Worm (Caenorhabditis elegans): Measurements from ENCODE around the gene pdcd-2.

Gene pdcd-2

ce11 chrIII:4374854-4375253, 43.0 kb downstream of the pdcd-2 start, which contains the start of gene pals-26:
pals-26 (plus strand) TSS chrIII:4375154.
- TF ChIP-seq lin-11 (tag; optimal IDR thresholded peaks at IDR 0.05) (no peak), pha-4 (tag; optimal IDR thresholded peaks at IDR 0.05) (no peak), nhr-11 (tag; optimal IDR thresholded peaks at IDR 0.05) (no peak), ama-1 (optimal IDR thresholded peaks at IDR 0.05) (no peak), zip-5 (tag; optimal IDR thresholded peaks at IDR 0.05) (no peak), pqm-1 (tag; optimal IDR thresholded peaks at IDR 0.05) (no peak), ceh-18 (tag; optimal IDR thresholded peaks at IDR 0.05) (no peak), ceh-45 (GFP tag; IDR thresholded peaks at IDR 0.05) (no peak), ceh-24 (tag; optimal IDR thresholded peaks at IDR 0.05) (no peak), F13H6.1 (tag; optimal IDR thresholded peaks at IDR 0.05) (no peak), ceh-6 (GFP tag; optimal IDR thresholded peaks at IDR 0.05) (no peak), hlh-6 (tag; optimal IDR thresholded peaks at IDR 0.05) (no peak), tbx-7 (tag; optimal IDR thresholded peaks at IDR 0.05) (no peak), nhr-232 (tag; optimal IDR thresholded peaks at IDR 0.05) (no peak), elt-2 (tag; optimal IDR thresholded peaks at IDR 0.05) (no peak)

- no peak for TF ChIP-seq K02D7.2 (tag; optimal IDR thresholded peaks at IDR 0.05)
- no peak for TF ChIP-seq ceh-45 (GFP tag; IDR thresholded peaks at IDR 0.05)
- TF ChIP-seq syd-9 (tag; optimal IDR thresholded peaks at IDR 0.05) = no peak
- TF ChIP-seq elt-2 (tag; optimal IDR thresholded peaks at IDR 0.05) = no peak
- no peak for TF ChIP-seq che-1 (tag; optimal IDR thresholded peaks at IDR 0.05)
- no peak for TF ChIP-seq mec-3 (tag; optimal IDR thresholded peaks at IDR 0.05; ENCODE audit: borderline replicate concordance)
- no peak for TF ChIP-seq madf-2 (tag; optimal IDR thresholded peaks at IDR 0.05)
- TF ChIP-seq ceh-34 (tag; optimal IDR thresholded peaks at IDR 0.05) = no peak
- no peak for TF ChIP-seq hlh-8 (tag; optimal IDR thresholded peaks at IDR 0.05)
These were observed 45.0 kb downstream of the pdcd-2 start for ce11 chrIII:4372894-4373293.

ce11 chrIII:4370585-4370984, 47.3 kb downstream of the pdcd-2 start, which contains the start of gene ckb-3:
ckb-3 (plus strand) TSS chrIII:4370885.
- TF ChIP-seq rnt-1 (tag; optimal IDR thresholded peaks at IDR 0.05) (no peak), ceh-18 (tag; optimal IDR thresholded peaks at IDR 0.05) (no peak), hlh-30 (tag; optimal IDR thresholded peaks at IDR 0.05; ENCODE audit: insufficient read depth) (no peak), ceh-45 (GFP tag; IDR thresholded peaks at IDR 0.05) (no peak), madf-2 (tag; optimal IDR thresholded peaks at IDR 0.05) (no peak), K09A11.1 (tag; optimal IDR thresholded peaks at IDR 0.05; ENCODE audit: insufficient read depth) (no peak), sox-2 (GFP tag; IDR thresholded peaks at IDR 0.05) (no peak), pat-9 (tag; optimal IDR thresholded peaks at IDR 0.05) (no peak), ama-1 (optimal IDR thresholded peaks at IDR 0.05) (no peak), pha-4 (tag; optimal IDR thresholded peaks at IDR 0.05) (no peak), pha-2 (tag; optimal IDR thresholded peaks at IDR 0.05) (no peak), ceh-48 (tag; optimal IDR thresholded peaks at IDR 0.05) (no peak), T23F11.4 (GFP tag; optimal IDR thresholded peaks at IDR 0.05) (no peak)

- TF ChIP-seq dmd-4 (tag; optimal IDR thresholded peaks at IDR 0.05; ENCODE audit: borderline replicate concordance) (peak; percentile 33), ceh-2 (tag; optimal IDR thresholded peaks at IDR 0.05) (peak; percentile 29), ceh-6 (GFP tag; optimal IDR thresholded peaks at IDR 0.05) (peak; percentile 58), hlh-13 (GFP tag; optimal IDR thresholded peaks at IDR 0.05) (peak; percentile 51), pha-2 (tag; optimal IDR thresholded peaks at IDR 0.05) (peak; percentile 69), nfya-1 (tag; optimal IDR thresholded peaks at IDR 0.05) (peak; percentile 26), dve-1 (tag; optimal IDR thresholded peaks at IDR 0.05) (peak; percentile 18), C38D4.7 (GFP tag; optimal IDR thresholded peaks at IDR 0.05) (peak; percentile 49), eyg-1 (tag; optimal IDR thresholded peaks at IDR 0.05) (peak; percentile 44), fax-1 (tag; optimal IDR thresholded peaks at IDR 0.05) (peak; percentile 20), ceh-24 (tag; optimal IDR thresholded peaks at IDR 0.05) (peak; percentile 16), hlh-15 (tag; optimal IDR thresholded peaks at IDR 0.05) (peak; percentile 36), unc-3 (GFP tag; conservative IDR thresholded peaks at IDR 0.05) (peak; percentile 30; the same call in 1 of the 2 replicates), unc-3 (tag; optimal IDR thresholded peaks at IDR 0.05) (peak; percentile 54), lin-11 (tag; optimal IDR thresholded peaks at IDR 0.05) (peak; percentile 48), unc-42 (tag; optimal IDR thresholded peaks at IDR 0.05) (peak; percentile 3), hlh-8 (tag; optimal IDR thresholded peaks at IDR 0.05) (peak; percentile 38), sox-4 (tag; optimal IDR thresholded peaks at IDR 0.05) (peak; percentile 30), pat-9 (tag; optimal IDR thresholded peaks at IDR 0.05) (peak; percentile 56), che-1 (tag; optimal IDR thresholded peaks at IDR 0.05) (peak; percentile 68), hlh-6 (tag; optimal IDR thresholded peaks at IDR 0.05) (peak; percentile 74), F13H6.1 (tag; optimal IDR thresholded peaks at IDR 0.05) (peak; percentile 31), elt-2 (tag; optimal IDR thresholded peaks at IDR 0.05) (peak; percentile 76), nhr-232 (tag; optimal IDR thresholded peaks at IDR 0.05) (peak; percentile 45), fkh-6 (tag; optimal IDR thresholded peaks at IDR 0.05) (peak; percentile 33), madf-2 (tag; optimal IDR thresholded peaks at IDR 0.05) (peak; percentile 32), C08G9.2 (tag; optimal IDR thresholded peaks at IDR 0.05) (peak; percentile 10)
These were observed 48.5 kb downstream of the pdcd-2 start for ce11 chrIII:4369381-4369809.
